Worm (Caenorhabditis elegans): ENCODE measurements around the gene C09G12.17.

DNA sequence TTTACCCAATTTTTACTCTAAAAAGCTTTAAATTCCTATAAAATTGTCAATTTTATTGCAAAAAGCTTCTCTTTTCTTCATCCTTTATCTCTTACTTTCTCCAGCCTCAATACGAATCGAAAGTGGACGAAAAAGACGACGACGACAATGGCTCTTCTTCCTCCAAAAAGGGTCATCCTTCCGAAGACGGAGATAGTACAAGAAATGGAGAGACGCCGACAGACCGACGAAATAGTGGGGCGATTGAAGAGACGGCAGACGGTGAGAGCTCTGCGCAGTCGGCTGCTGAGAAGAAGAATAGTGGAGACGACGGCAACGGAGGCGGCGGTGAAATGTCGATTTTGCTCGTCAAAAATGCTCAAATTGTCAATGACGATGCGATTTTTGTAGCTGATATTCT lies 23.1 kb upstream of the C09G12.17 start:
- TF ChIP-seq dao-5 (tag; optimal IDR thresholded peaks at IDR 0.05) (no peak), him-1 (tag; optimal IDR thresholded peaks at IDR 0.05) (no peak), W03F9.2 (tag; optimal IDR thresholded peaks at IDR 0.05) (no peak)
